Worm (Caenorhabditis elegans): Measurements from ENCODE around the gene spv-1.

ce11 chrII:7911015-7911414 lies 17.5 kb downstream of the spv-1 start, which contains the start of gene ZK675.4:
- TF ChIP-seq ztf-29 (GFP tag; IDR thresholded peaks at IDR 0.05) (no peak), klf-2 (GFP tag; conservative IDR thresholded peaks at IDR 0.05) (no peak), ref-1 (GFP tag; conservative IDR thresholded peaks at IDR 0.05) (no peak), cog-1 (tag; optimal IDR thresholded peaks at IDR 0.05) (no peak), med-1 (GFP tag; optimal IDR thresholded peaks at IDR 0.05; ENCODE audit: insufficient read depth) (no peak), flt-1 (GFP tag; IDR thresholded peaks at IDR 0.05) (no peak)
